Worm (Caenorhabditis elegans): ENCODE measurements around the gene irld-4.

Gene irld-4

DNA sequence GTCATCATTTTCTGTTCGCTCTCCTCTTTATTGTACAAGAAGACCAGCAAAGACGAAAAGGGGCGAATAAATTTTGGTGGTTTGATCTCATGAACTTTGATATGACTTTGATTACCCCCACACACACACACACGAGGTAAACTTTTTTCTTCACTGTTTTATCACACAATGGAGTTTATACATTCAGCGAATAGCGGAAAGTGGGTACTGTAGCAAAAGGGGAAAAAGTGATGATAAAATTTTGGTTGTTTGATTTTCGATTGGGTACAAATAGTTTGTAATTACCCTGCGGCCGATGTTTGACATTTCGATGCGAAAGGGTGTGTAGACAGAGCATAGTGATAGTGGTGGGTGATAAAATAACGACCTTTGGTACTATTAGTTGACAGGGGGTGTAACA, 38.6 kb upstream of the irld-4 start (continued):
- no peak for TF ChIP-seq C34B4.2 (tag; optimal IDR thresholded peaks at IDR 0.05)
- TF ChIP-seq nhr-47 (tag; optimal IDR thresholded peaks at IDR 0.05) = peak; percentile 81
- peak in 2 of 3 experiments; percentile 5 to 23 for TF ChIP-seq dpl-1 (GFP tag; optimal IDR thresholded peaks at IDR 0.05)
- no peak for TF ChIP-seq ces-1 (GFP tag; optimal IDR thresholded peaks at IDR 0.05)
- no peak for TF ChIP-seq nhr-12 (tag; optimal IDR thresholded peaks at IDR 0.05)
- peak; percentile 100 for TF ChIP-seq nhr-20 (tag; optimal IDR thresholded peaks at IDR 0.05)
- no peak for TF ChIP-seq dsc-1 (tag; optimal IDR thresholded peaks at IDR 0.05)
- TF ChIP-seq blmp-1 (tag; optimal IDR thresholded peaks at IDR 0.05) = peak; percentile 93
- TF ChIP-seq elt-3 (tag; optimal IDR thresholded peaks at IDR 0.05) = peak; percentile 94 to 99 (median 98)
- no peak for TF ChIP-seq ceh-63 (GFP tag; optimal IDR thresholded peaks at IDR 0.05)
- no peak for TF ChIP-seq hpl-2 (GFP tag; optimal IDR thresholded peaks at IDR 0.05)
- no peak for TF ChIP-seq zip-4 (GFP tag; optimal IDR thresholded peaks at IDR 0.05)
- TF ChIP-seq skn-1 (tag; optimal IDR thresholded peaks at IDR 0.05) = peak; percentile 82
- TF ChIP-seq nhr-85 (tag) = peak; percentile 100
- TF ChIP-seq C04F5.9 (tag; optimal IDR thresholded peaks at IDR 0.05) = no peak
- TF ChIP-seq nhr-71 (tag; optimal IDR thresholded peaks at IDR 0.05) = peak; percentile 97
- no peak for TF ChIP-seq sup-37 (GFP tag; optimal IDR thresholded peaks at IDR 0.05)
- no peak for TF ChIP-seq aly-2 (tag; optimal IDR thresholded peaks at IDR 0.05)
- TF ChIP-seq aha-1 (tag; optimal IDR thresholded peaks at IDR 0.05) = no peak
- peak; percentile 65 for TF ChIP-seq nhr-76 (tag; optimal IDR thresholded peaks at IDR 0.05)
- TF ChIP-seq alr-1 (tag; optimal IDR thresholded peaks at IDR 0.05; ENCODE audit: borderline replicate concordance) = no peak
- TF ChIP-seq pag-3 (tag; optimal IDR thresholded peaks at IDR 0.05; ENCODE audit: borderline replicate concordance, insufficient read depth) = peak; percentile 64
- TF ChIP-seq rnt-1 (tag; optimal IDR thresholded peaks at IDR 0.05) = no peak
- no peak for TF ChIP-seq sptf-1 (tag; optimal IDR thresholded peaks at IDR 0.05)
- TF ChIP-seq elt-2 (tag; optimal IDR thresholded peaks at IDR 0.05) = peak; percentile 99
- peak; percentile 94 for TF ChIP-seq lin-14 (GFP tag; optimal IDR thresholded peaks at IDR 0.05)
- no peak for TF ChIP-seq sox-4 (tag; optimal IDR thresholded peaks at IDR 0.05)
- no peak for TF ChIP-seq ztf-11 (tag; optimal IDR thresholded peaks at IDR 0.05)
- no peak for TF ChIP-seq zag-1 (tag; optimal IDR thresholded peaks at IDR 0.05)
- no peak for TF ChIP-seq snpc-4 (tag; optimal IDR thresholded peaks at IDR 0.05)
- peak; percentile 82 for TF ChIP-seq vab-15 (tag; optimal IDR thresholded peaks at IDR 0.05)
- TF ChIP-seq fkh-4 (tag; optimal IDR thresholded peaks at IDR 0.05; ENCODE audit: borderline replicate concordance) = no peak
- no peak for TF ChIP-seq egl-13 (tag; optimal IDR thresholded peaks at IDR 0.05)
- TF ChIP-seq C16A3.4 (tag; optimal IDR thresholded peaks at IDR 0.05) = peak; percentile 48
- peak; percentile 86 for TF ChIP-seq pqm-1 (tag; optimal IDR thresholded peaks at IDR 0.05)
- TF ChIP-seq ceh-82 (tag; optimal IDR thresholded peaks at IDR 0.05) = peak in 1 of 3 experiments; percentile 28
- TF ChIP-seq nhr-77 (tag; optimal IDR thresholded peaks at IDR 0.05) = peak; percentile 84
- no peak for TF ChIP-seq lin-15B (tag; optimal IDR thresholded peaks at IDR 0.05)
- no peak for TF ChIP-seq efl-3 (GFP tag; optimal IDR thresholded peaks at IDR 0.05)
- TF ChIP-seq unc-130 (tag; optimal IDR thresholded peaks at IDR 0.05) = no peak
- TF ChIP-seq lsy-2 (tag; optimal IDR thresholded peaks at IDR 0.05) = peak; percentile 76 to 94
- no peak for TF ChIP-seq nhr-11 (tag; optimal IDR thresholded peaks at IDR 0.05)
- peak; percentile 34 for TF ChIP-seq xbp-1 (tag; optimal IDR thresholded peaks at IDR 0.05)
- TF ChIP-seq mep-1 (tag; optimal IDR thresholded peaks at IDR 0.05) = peak; percentile 78
- no peak for TF ChIP-seq ceh-8 (GFP tag; optimal IDR thresholded peaks at IDR 0.05)
- no peak for TF ChIP-seq nhr-28 (tag; optimal IDR thresholded peaks at IDR 0.05)
- TF ChIP-seq F16B12.6 (tag; optimal IDR thresholded peaks at IDR 0.05) = no peak
- TF ChIP-seq ets-5 (GFP tag; IDR thresholded peaks at IDR 0.05) = no peak

Data from whole organism, L1 larva.